Worm (Caenorhabditis elegans): ENCODE measurements around the gene klp-18.
A peak's percentile ranks its signal among the peaks of the same experiment; 100 is the strongest.

The klp-18 gene

DNA sequence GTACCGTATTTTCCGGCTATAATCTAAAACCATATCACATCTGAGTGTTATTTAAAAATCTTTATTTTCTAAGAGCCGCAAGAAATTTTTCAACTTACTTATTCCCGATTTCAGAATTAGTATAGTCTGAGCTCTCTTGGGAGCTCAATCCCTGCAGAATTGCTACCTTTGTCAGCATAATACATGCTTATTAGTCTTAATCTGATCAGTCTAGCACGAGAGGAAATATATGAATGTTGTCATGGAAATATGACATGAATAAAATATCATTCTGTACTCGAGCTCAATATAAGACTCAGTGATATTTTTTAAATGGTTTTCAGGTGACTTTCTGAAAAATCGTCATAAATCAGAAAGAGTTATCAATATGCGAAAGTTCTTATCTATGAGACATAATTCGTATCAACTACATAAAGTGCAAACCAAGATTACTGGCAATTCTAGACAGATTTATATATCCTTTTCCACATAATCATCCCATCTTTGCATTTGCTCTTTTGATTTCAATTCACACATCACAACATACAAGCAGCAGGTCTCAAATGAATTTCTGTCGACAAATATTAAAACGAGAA is 5.4 kb downstream of the klp-18 start:
- TF ChIP-seq lim-7 (GFP tag; IDR thresholded peaks at IDR 0.05) (no peak), tag-97 (GFP tag; IDR thresholded peaks at IDR 0.05) (no peak), ama-1 (optimal IDR thresholded peaks at IDR 0.05) (no peak), mep-1 (tag; optimal IDR thresholded peaks at IDR 0.05) (no peak), aly-2 (tag; optimal IDR thresholded peaks at IDR 0.05) (no peak), Y48G9A.11 (GFP tag; IDR thresholded peaks at IDR 0.05) (no peak), daf-16 (GFP tag; optimal IDR thresholded peaks at IDR 0.05) (no peak), daf-16 (tag; optimal IDR thresholded peaks at IDR 0.05) (peak; percentile 20), dmd-6 (GFP tag; IDR thresholded peaks at IDR 0.05) (peak; percentile 33; the same call in 1 of the 2 replicates), madf-5 (GFP tag; IDR thresholded peaks at IDR 0.05) (no peak), dmd-8 (GFP tag; IDR thresholded peaks at IDR 0.05) (no peak), php-3 (GFP tag; IDR thresholded peaks at IDR 0.05) (no peak), Y105C5A.15 (GFP tag; IDR thresholded peaks at IDR 0.05) (no peak), hif-1 (tag; optimal IDR thresholded peaks at IDR 0.05) (no peak), ceh-44 (GFP tag; IDR thresholded peaks at IDR 0.05) (no peak), mxl-3 (GFP tag; optimal IDR thresholded peaks at IDR 0.05) (no peak), nhr-10 (tag; optimal IDR thresholded peaks at IDR 0.05) (no peak), lin-29 (GFP tag; IDR thresholded peaks at IDR 0.05) (no peak), aha-1 (tag) (peak; percentile 19), mdt-29 (GFP tag; IDR thresholded peaks at IDR 0.05) (no peak), vab-7 (GFP tag; IDR thresholded peaks at IDR 0.05) (no peak), cey-2 (tag; optimal IDR thresholded peaks at IDR 0.05; ENCODE audit: borderline replicate concordance, insufficient read depth) (no peak), F26F4.8 (GFP tag; conservative IDR thresholded peaks at IDR 0.05) (no peak), fkh-10 (GFP tag; optimal IDR thresholded peaks at IDR 0.05) (no peak), R02D3.7 (tag; optimal IDR thresholded peaks at IDR 0.05) (no peak), dve-1 (tag; optimal IDR thresholded peaks at IDR 0.05; ENCODE audit: insufficient read depth) (peak; percentile 20), nhr-25 (tag; optimal IDR thresholded peaks at IDR 0.05; ENCODE audit: borderline replicate concordance, insufficient read depth) (no peak), ztf-7 (tag; optimal IDR thresholded peaks at IDR 0.05) (no peak), unc-130 (GFP tag; optimal IDR thresholded peaks at IDR 0.05) (no peak), duxl-1 (tag; optimal IDR thresholded peaks at IDR 0.05; ENCODE audit: poor library complexity) (no peak), lsy-2 (tag; optimal IDR thresholded peaks at IDR 0.05) (no peak), nhr-76 (tag; optimal IDR thresholded peaks at IDR 0.05) (no peak), zfp-3 (GFP tag; conservative IDR thresholded peaks at IDR 0.05) (no peak), arid-1 (GFP tag; conservative IDR thresholded peaks at IDR 0.05) (no peak), ZK546.5 (tag; optimal IDR thresholded peaks at IDR 0.05) (no peak), D1046.2 (GFP tag; IDR thresholded peaks at IDR 0.05) (no peak), nhr-28 (tag; optimal IDR thresholded peaks at IDR 0.05) (peak; percentile 35), daf-8 (GFP tag; IDR thresholded peaks at IDR 0.05) (no peak), T26A8.4 (GFP tag; IDR thresholded peaks at IDR 0.05) (no peak), pqm-1 (tag; optimal IDR thresholded peaks at IDR 0.05) (peak; percentile 66), lin-1 (GFP tag; IDR thresholded peaks at IDR 0.05) (no peak)

DNA sequence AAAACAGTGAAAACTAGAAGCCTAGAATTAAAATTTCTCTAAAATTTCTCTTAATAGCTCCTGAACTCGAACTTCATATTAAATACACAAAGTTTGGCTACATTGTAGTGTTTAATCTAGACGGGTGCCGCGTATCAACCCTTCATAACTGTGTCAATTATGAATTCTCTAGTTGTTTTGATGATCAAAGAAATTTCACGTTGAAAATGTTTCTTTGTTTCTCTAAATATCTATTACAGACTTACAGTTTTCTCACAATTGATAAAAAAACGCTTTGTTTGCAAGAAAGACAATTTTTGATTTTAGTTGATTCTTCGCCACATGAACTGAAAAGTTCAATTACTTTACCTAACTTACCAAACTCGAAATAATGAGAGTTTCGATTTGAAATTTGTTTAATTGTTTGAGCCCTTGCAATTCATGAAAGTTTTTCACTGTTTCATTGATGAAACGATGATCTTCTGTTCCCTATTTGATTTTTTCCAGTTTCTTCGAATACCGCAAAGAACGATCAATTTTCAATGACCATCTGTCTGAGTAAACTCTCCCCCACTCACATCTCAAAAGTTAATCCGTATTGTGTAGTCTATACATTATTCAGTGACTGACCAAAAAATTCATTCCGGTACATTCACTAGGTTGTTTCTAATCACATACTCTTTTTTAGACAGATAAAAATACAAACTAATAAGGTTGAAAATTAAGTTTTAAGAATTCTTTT is 6.8 kb downstream of the klp-18 start:
- no peak for TF ChIP-seq spr-3 (GFP tag; optimal IDR thresholded peaks at IDR 0.05)
- no peak for TF ChIP-seq daf-16 (GFP tag; optimal IDR thresholded peaks at IDR 0.05)
- peak; percentile 46 for TF ChIP-seq daf-16 (tag; optimal IDR thresholded peaks at IDR 0.05)
- TF ChIP-seq hlh-11 (tag; optimal IDR thresholded peaks at IDR 0.05), result peak; percentile 24
- no peak for TF ChIP-seq hif-1 (tag; optimal IDR thresholded peaks at IDR 0.05)
- no peak for TF ChIP-seq lin-1 (GFP tag; IDR thresholded peaks at IDR 0.05)
- peak; percentile 24 for TF ChIP-seq nhr-48 (tag; optimal IDR thresholded peaks at IDR 0.05)
- TF ChIP-seq pqm-1 (tag; optimal IDR thresholded peaks at IDR 0.05), result peak; percentile 34
- TF ChIP-seq mes-2 (tag; optimal IDR thresholded peaks at IDR 0.05; ENCODE audit: poor library complexity, severe bottlenecking), result peak; percentile 12
- TF ChIP-seq dmd-6 (GFP tag; IDR thresholded peaks at IDR 0.05), result peak; percentile 82
- TF ChIP-seq nhr-10 (tag; optimal IDR thresholded peaks at IDR 0.05), result peak; percentile 68
- TF ChIP-seq aha-1 (tag), result peak; percentile 0
- no peak for TF ChIP-seq hmg-1.1 (GFP tag; IDR thresholded peaks at IDR 0.05)
- TF ChIP-seq dve-1 (tag; optimal IDR thresholded peaks at IDR 0.05; ENCODE audit: insufficient read depth), result peak; percentile 36
- peak; percentile 23 for TF ChIP-seq nhr-28 (tag; optimal IDR thresholded peaks at IDR 0.05)
- no peak for TF ChIP-seq pha-4 (GFP tag; IDR thresholded peaks at IDR 0.05)
- TF ChIP-seq pha-4 (tag; optimal IDR thresholded peaks at IDR 0.05), result no peak

Measured in whole organism, L4 larva.